Worm (Caenorhabditis elegans): Measurements from ENCODE around the gene W02F12.8.

W02F12.8 gene

DNA sequence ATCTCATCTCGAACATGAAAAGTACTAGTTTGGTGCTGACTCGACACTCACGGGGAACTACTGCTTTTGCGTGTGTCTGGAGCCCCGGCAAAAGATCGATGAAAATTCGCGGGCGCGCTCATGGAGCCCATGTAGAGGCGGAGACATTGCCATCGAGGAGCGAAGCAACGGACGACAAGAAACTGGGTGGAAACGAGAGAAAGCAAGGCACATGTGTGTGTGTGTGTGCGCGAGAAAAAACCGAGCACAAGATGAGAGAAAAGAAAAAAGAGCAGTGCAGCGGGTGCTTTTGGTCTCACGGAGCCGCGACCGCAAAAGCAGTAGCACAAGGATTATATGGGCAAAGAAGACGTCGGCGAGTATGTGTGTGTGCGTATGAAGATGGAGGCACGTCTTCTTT lies 35.8 kb downstream of the W02F12.8 start (continued):
- TF ChIP-seq egl-27 (tag; optimal IDR thresholded peaks at IDR 0.05), result no peak
- TF ChIP-seq pqm-1 (tag; optimal IDR thresholded peaks at IDR 0.05), result no peak
- TF ChIP-seq set-16 (GFP tag; IDR thresholded peaks at IDR 0.05), result peak; percentile 64
- no peak for TF ChIP-seq snpc-1.2 (GFP tag; IDR thresholded peaks at IDR 0.05)
- TF ChIP-seq hlh-11 (tag; optimal IDR thresholded peaks at IDR 0.05), result peak; percentile 35
- no peak for TF ChIP-seq daf-12 (tag; optimal IDR thresholded peaks at IDR 0.05)
- TF ChIP-seq mdl-1 (tag; optimal IDR thresholded peaks at IDR 0.05), result peak in 1 of 2 experiments; percentile 83
- no peak for TF ChIP-seq nhr-42 (GFP tag; IDR thresholded peaks at IDR 0.05)
- no peak for TF ChIP-seq unc-39 (tag; optimal IDR thresholded peaks at IDR 0.05)
- TF ChIP-seq ceh-20 (GFP tag; IDR thresholded peaks at IDR 0.05), result no peak
- peak; percentile 74 for TF ChIP-seq egl-43 (GFP tag; IDR thresholded peaks at IDR 0.05)
- no peak for TF ChIP-seq Y75B8A.6 (GFP tag; IDR thresholded peaks at IDR 0.05)
- TF ChIP-seq nhr-111 (GFP tag; optimal IDR thresholded peaks at IDR 0.05), result no peak
- no peak; the same call in 1 of the 2 replicates for TF ChIP-seq lin-38 (GFP tag; IDR thresholded peaks at IDR 0.05)
- TF ChIP-seq ZK337.2 (GFP tag; IDR thresholded peaks at IDR 0.05), result no peak
- no peak for TF ChIP-seq ctbp-1 (GFP tag; IDR thresholded peaks at IDR 0.05)
- TF ChIP-seq nhr-76 (tag; optimal IDR thresholded peaks at IDR 0.05), result no peak
- no peak for TF ChIP-seq T20F7.1 (GFP tag; optimal IDR thresholded peaks at IDR 0.05)
- no peak for TF ChIP-seq mxl-2 (GFP tag; conservative IDR thresholded peaks at IDR 0.05)
- peak; percentile 85 for TF ChIP-seq hlh-30 (tag; optimal IDR thresholded peaks at IDR 0.05; ENCODE audit: insufficient read depth)
- TF ChIP-seq zip-11 (GFP tag; IDR thresholded peaks at IDR 0.05), result no peak
- TF ChIP-seq ztf-11 (tag; optimal IDR thresholded peaks at IDR 0.05), result no peak
- TF ChIP-seq daf-19 (GFP tag; conservative IDR thresholded peaks at IDR 0.05), result no peak
- peak; percentile 69 for TF ChIP-seq fkh-10 (GFP tag; optimal IDR thresholded peaks at IDR 0.05)
- TF ChIP-seq Y48G9A.11 (GFP tag; IDR thresholded peaks at IDR 0.05), result 0 out of 2 replicates have a peak, but pooled peaks have one; percentile 24
- no peak for TF ChIP-seq snpc-4 (tag; optimal IDR thresholded peaks at IDR 0.05)
- TF ChIP-seq spr-3 (GFP tag; optimal IDR thresholded peaks at IDR 0.05), result no peak
- no peak for TF ChIP-seq lir-3 (tag; optimal IDR thresholded peaks at IDR 0.05)
- TF ChIP-seq lin-39 (tag; optimal IDR thresholded peaks at IDR 0.05), result no peak
- TF ChIP-seq hif-1 (tag; optimal IDR thresholded peaks at IDR 0.05), result peak in 1 of 2 experiments; percentile 62
- TF ChIP-seq ces-1 (GFP tag; optimal IDR thresholded peaks at IDR 0.05), result no peak
- peak; percentile 18 for TF ChIP-seq mes-2 (tag; optimal IDR thresholded peaks at IDR 0.05; ENCODE audit: poor library complexity, severe bottlenecking)
- no peak for TF ChIP-seq cey-2 (tag; optimal IDR thresholded peaks at IDR 0.05; ENCODE audit: borderline replicate concordance, insufficient read depth)
- no peak for TF ChIP-seq F49E8.2 (tag; optimal IDR thresholded peaks at IDR 0.05; ENCODE audit: borderline replicate concordance)
- TF ChIP-seq F37D6.2 (tag; optimal IDR thresholded peaks at IDR 0.05), result peak; percentile 30
- TF ChIP-seq nhr-77 (tag; optimal IDR thresholded peaks at IDR 0.05), result no peak
- TF ChIP-seq mdt-29 (GFP tag; IDR thresholded peaks at IDR 0.05), result no peak
- no peak for TF ChIP-seq unc-62 (GFP tag; optimal IDR thresholded peaks at IDR 0.05 in 1 of 2)
- TF ChIP-seq unc-62 (tag; optimal IDR thresholded peaks at IDR 0.05), result no peak
- TF ChIP-seq ceh-82 (tag; optimal IDR thresholded peaks at IDR 0.05), result no peak
- TF ChIP-seq ztf-7 (tag; optimal IDR thresholded peaks at IDR 0.05), result no peak
- TF ChIP-seq lin-1 (GFP tag; IDR thresholded peaks at IDR 0.05), result no peak
- TF ChIP-seq dmd-9 (GFP tag; IDR thresholded peaks at IDR 0.05), result no peak
- TF ChIP-seq unc-130 (GFP tag; optimal IDR thresholded peaks at IDR 0.05), result no peak
- peak; percentile 85 for TF ChIP-seq aha-1 (tag)
